Worm (Caenorhabditis elegans) whole organism, L2 larva: Measurements from ENCODE around the gene oac-50.

Source experiments
- F13H6.1 ChIP-seq: sonication (generic microtip); optimal IDR thresholded peaks from 2 replicates; lab custom pipeline; 2016; ENCODE audit warnings: missing genetic modification characterization, missing compliant biosample characterization
- aly-2 ChIP-seq: fragments of 150-350 bp; optimal IDR thresholded peaks from 2 replicates; lab custom pipeline; 2014; ENCODE audit warnings: missing biosample characterization, missing genetic modification characterization
- egl-27 ChIP-seq: sonication (generic microtip); optimal IDR thresholded peaks from 3 replicates; lab custom pipeline; 2017; ENCODE audit warnings: missing biosample characterization, missing genetic modification reagents, missing genetic modification characterization
- lin-11 ChIP-seq: fragments of 150-350 bp; sonication (generic microtip); optimal IDR thresholded peaks from 2 replicates; lab custom pipeline; 2014; ENCODE audit warnings: missing biosample characterization, missing genetic modification characterization, inconsistent platforms, mixed read lengths
- lin-39 ChIP-seq: fragments of 150-350 bp; optimal IDR thresholded peaks from 2 replicates; lab custom pipeline; 2014; ENCODE audit warnings: missing biosample characterization, missing genetic modification reagents, missing genetic modification characterization
- peb-1 ChIP-seq: fragments of 150-350 bp; optimal IDR thresholded peaks from 2 replicates; lab custom pipeline; 2014; ENCODE audit warnings: missing biosample characterization, missing genetic modification characterization
- skn-1 ChIP-seq: sonication (generic microtip); optimal IDR thresholded peaks from 2 replicates; lab custom pipeline; 2017; ENCODE audit warnings: missing biosample characterization, missing genetic modification characterization
- unc-62 ChIP-seq: fragments of 150-350 bp; optimal IDR thresholded peaks from 2 replicates; lab custom pipeline; 2014; ENCODE audit warnings: missing biosample characterization, missing genetic modification reagents, missing genetic modification characterization
- ztf-1 ChIP-seq: fragments of 200-800 bp; sonication (Bioruptor generic); conservative IDR thresholded peaks from 2 replicates; pipeline ENCODE4 v1.3.6; 2022; ENCODE audit warnings: missing genetic modification characterization, missing compliant biosample characterization

DNA sequence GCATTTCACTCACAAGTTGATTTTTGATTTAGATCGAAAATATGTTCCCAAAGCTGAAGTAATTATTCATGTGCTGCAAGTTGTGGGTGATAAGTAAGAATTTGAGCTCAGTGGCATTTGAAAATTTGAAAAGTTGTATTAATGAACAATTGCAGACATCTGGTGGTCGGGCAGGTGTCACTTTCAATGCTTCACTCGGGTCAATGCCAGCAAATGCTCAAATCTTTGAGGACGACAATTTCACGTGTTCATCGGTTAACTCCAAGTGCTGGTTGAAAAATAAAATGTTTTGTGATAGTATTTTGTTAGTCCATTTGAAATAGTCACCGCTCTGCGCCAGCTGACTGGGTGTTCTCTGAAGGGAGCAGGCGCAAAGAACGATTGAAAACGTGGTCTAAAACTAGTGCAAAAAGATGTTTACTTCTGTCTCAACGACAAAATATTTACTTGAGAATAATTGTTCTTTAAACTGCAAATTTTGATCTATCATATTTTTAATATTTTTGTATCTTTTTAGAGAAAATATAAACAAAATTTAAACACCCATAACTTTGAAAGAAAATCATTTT lies 20.8 kb upstream of the oac-50 start:
- TF ChIP-seq unc-62 (no peak), lin-39 (tag; lab: Kevin White, UChicago) (no peak), aly-2 (tag; lab: Kevin White, UChicago) (no peak), lin-11 (peak; percentile 7), skn-1 (tag; lab: Kevin White, UChicago) (no peak), ztf-1 (GFP tag; lab: Robert Waterston, UW) (no peak), peb-1 (tag; lab: Kevin White, UChicago) (no peak), F13H6.1 (tag; lab: Kevin White, UChicago) (peak; percentile 75), egl-27 (tag; lab: Kevin White, UChicago) (no peak)
